Worm (Caenorhabditis elegans): Measurements from ENCODE around the gene C06E4.6.

ce11 chrIV:7250158-7250557 lies 7.9 kb downstream of the C06E4.6 start, which contains the start of gene D2024.18:
- TF ChIP-seq zag-1 (tag; optimal IDR thresholded peaks at IDR 0.05) (no peak), hmg-1.1 (GFP tag; IDR thresholded peaks at IDR 0.05) (no peak), lin-15B (tag; optimal IDR thresholded peaks at IDR 0.05) (no peak), sdz-12 (GFP tag; optimal IDR thresholded peaks at IDR 0.05) (no peak), lsy-2 (tag; optimal IDR thresholded peaks at IDR 0.05) (no peak), set-16 (GFP tag; IDR thresholded peaks at IDR 0.05) (no peak)

Data from whole organism, L4 larva.